Worm (Caenorhabditis elegans): ENCODE results near the gene cpt-5.

- no peak for TF ChIP-seq him-1 (tag; optimal IDR thresholded peaks at IDR 0.05)
- no peak for TF ChIP-seq dao-5 (tag; optimal IDR thresholded peaks at IDR 0.05)
- TF ChIP-seq W03F9.2 (tag; optimal IDR thresholded peaks at IDR 0.05), result no peak
Observed at ce11 chrV:13890473-13890872, 17.5 kb downstream of the cpt-5 start, which contains the start of gene lbp-8.

All from whole organism, L4/young adult.